Fruit fly (Drosophila melanogaster): ENCODE measurements around the gene CG18754.

The CG18754 gene

DNA sequence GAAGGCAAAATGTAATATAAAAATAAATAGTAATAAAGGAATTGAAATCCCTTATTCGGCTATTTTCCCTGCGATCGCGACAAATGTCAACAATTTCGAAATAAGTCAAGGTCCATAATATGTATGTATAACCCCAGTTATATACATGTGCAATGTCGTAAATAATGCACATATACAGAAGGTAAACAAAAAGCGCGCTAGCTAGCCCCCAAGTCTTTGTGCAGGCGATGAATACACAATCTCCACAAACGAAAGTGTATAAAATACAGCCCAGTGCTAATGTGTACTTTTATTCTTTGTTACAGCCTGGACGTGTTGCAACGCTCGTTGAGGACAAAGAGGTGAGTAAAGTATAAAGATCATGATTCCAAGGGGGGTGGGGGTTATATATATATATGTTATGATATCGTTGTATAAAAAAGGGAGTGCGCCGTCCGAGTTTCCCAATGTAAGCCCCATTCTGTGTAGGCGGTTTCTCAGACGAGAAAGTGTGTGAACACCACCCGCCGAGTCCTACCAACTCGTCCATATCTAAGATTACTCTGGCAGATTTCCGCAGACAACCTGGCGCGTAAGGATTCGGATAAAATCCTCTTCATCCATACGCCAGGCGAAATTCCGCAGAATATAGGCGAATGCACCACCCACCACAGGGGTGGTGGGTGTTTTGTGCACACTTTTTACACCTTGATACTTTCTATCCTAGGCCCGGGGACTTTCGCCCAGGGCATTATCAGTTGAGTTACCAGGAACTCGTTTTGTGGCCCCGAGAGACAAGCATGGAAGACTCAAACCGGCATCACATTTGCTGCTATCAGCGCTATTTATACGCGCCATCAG, 46.0 kb downstream of the CG18754 start (continued):
- TF ChIP-seq CG8388 (GFP tag; optimal IDR thresholded peaks at IDR 0.05) = no peak
- TF ChIP-seq CG4730 (GFP tag; IDR thresholded peaks at IDR 0.05) = no peak
- peak; percentile 6 for TF ChIP-seq CG11504 (tag; optimal IDR thresholded peaks at IDR 0.05)
- TF ChIP-seq CG6254 (GFP tag; optimal IDR thresholded peaks at IDR 0.05) = peak; percentile 31
- peak; percentile 61 for TF ChIP-seq Scr (GFP tag; IDR thresholded peaks at IDR 0.05; ENCODE audit: partially characterized antibody)
- no peak for TF ChIP-seq CG7357 (GFP tag; IDR thresholded peaks at IDR 0.05)
- no peak for TF ChIP-seq Vsx1 (GFP tag; optimal IDR thresholded peaks at IDR 0.05)
- TF ChIP-seq CG7928 (GFP tag; optimal IDR thresholded peaks at IDR 0.05) = no peak
- peak; percentile 26 for TF ChIP-seq Fer1 (GFP tag; optimal IDR thresholded peaks at IDR 0.05)
- no peak for TF ChIP-seq CG17359 (tag; optimal IDR thresholded peaks at IDR 0.05)
- TF ChIP-seq odd (GFP tag; optimal IDR thresholded peaks at IDR 0.05) = no peak
- TF ChIP-seq CHES-1-like (GFP tag; optimal IDR thresholded peaks at IDR 0.05) = no peak
- TF ChIP-seq caup (GFP tag; optimal IDR thresholded peaks at IDR 0.05; ENCODE audit: severe bottlenecking) = no peak
- TF ChIP-seq slp2 (GFP tag; optimal IDR thresholded peaks at IDR 0.05) = no peak
- TF ChIP-seq wor (GFP tag; IDR thresholded peaks at IDR 0.05) = no peak
- no peak for TF ChIP-seq H15 (GFP tag; IDR thresholded peaks at IDR 0.05)
- TF ChIP-seq Oli (tag; optimal IDR thresholded peaks at IDR 0.05) = no peak
- TF ChIP-seq Dref (GFP tag; IDR thresholded peaks at IDR 0.05) = no peak
- no peak for TF ChIP-seq wdn (GFP tag; IDR thresholded peaks at IDR 0.05)
- TF ChIP-seq CG9609 (GFP tag; optimal IDR thresholded peaks at IDR 0.05) = no peak
- TF ChIP-seq CG17568 (GFP tag; optimal IDR thresholded peaks at IDR 0.05) = no peak
- TF ChIP-seq CG18599 (GFP tag; optimal IDR thresholded peaks at IDR 0.05) = peak; percentile 30
- no peak for TF ChIP-seq CG8359 (GFP tag; optimal IDR thresholded peaks at IDR 0.05; ENCODE audit: borderline replicate concordance)
- TF ChIP-seq CG4707 (GFP tag; optimal IDR thresholded peaks at IDR 0.05) = no peak
- TF ChIP-seq Atf6 (GFP tag; IDR thresholded peaks at IDR 0.05) = peak; percentile 40; the same call in 1 of the 2 replicates
- TF ChIP-seq CG18619 (GFP tag; optimal IDR thresholded peaks at IDR 0.05) = no peak
- TF ChIP-seq zen2 (GFP tag; IDR thresholded peaks at IDR 0.05; ENCODE audit: partially characterized antibody) = no peak
- no peak for TF ChIP-seq ab (GFP tag; optimal IDR thresholded peaks at IDR 0.05)
- no peak for TF ChIP-seq dmrt11E (tag; optimal IDR thresholded peaks at IDR 0.05)

DNA sequence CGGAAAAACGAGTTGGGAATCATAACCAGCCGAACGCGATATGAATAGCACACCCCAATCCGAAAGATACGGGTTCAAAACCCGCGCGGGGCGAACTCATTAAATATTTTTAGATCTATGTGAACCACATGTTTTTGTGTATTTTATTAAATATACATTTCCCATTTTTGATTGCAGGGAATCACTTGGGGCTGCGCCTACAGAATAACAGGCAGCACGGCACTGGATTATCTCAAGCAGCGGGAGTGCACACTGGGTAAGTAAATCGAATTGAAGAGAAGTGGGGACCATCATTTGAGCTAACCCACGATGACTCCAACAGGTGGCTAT, 46.6 kb downstream of the CG18754 start:
- 0 out of 2 replicates have a peak, but pooled peaks have one; percentile 3 for TF ChIP-seq Drgx (GFP tag; IDR thresholded peaks at IDR 0.05)
- TF ChIP-seq CG18764 (GFP tag; optimal IDR thresholded peaks at IDR 0.05) = no peak
- TF ChIP-seq Dll (GFP tag; IDR thresholded peaks at IDR 0.05; ENCODE audit: partially characterized antibody) = 0 out of 4 replicates have a peak, but pooled peaks have one; percentile 1
- no peak for TF ChIP-seq CG7963 (GFP tag; IDR thresholded peaks at IDR 0.05; ENCODE audit: partially characterized antibody)
- peak; percentile 63 for TF ChIP-seq kah (GFP tag; optimal IDR thresholded peaks at IDR 0.05)
- no peak for TF ChIP-seq ato (GFP tag; IDR thresholded peaks at IDR 0.05; ENCODE audit: partially characterized antibody)
- TF ChIP-seq Med (GFP tag) = peak; percentile 53
- TF ChIP-seq hbn (GFP tag; IDR thresholded peaks at IDR 0.05; ENCODE audit: partially characterized antibody) = 0 out of 2 replicates have a peak, but pooled peaks have one; percentile 3
